Fruit fly (Drosophila melanogaster): ENCODE measurements around the gene chp.

Gene chp

dm6 chr3R:31243079-31243668 is 32.6 kb upstream of the chp start:
- TF ChIP-seq fd96Ca (GFP tag; IDR thresholded peaks at IDR 0.05) (peak; percentile 78), CG4496 (GFP tag; IDR thresholded peaks at IDR 0.05) (peak; percentile 83), rn (GFP tag; IDR thresholded peaks at IDR 0.05) (no peak), CG12605 (GFP tag; IDR thresholded peaks at IDR 0.05) (peak; percentile 30; the same call in 1 of the 2 replicates), CG13204 (GFP tag; optimal IDR thresholded peaks at IDR 0.05) (no peak), Ets98B (GFP tag; IDR thresholded peaks at IDR 0.05) (peak; percentile 80), CG15710 (tag; optimal IDR thresholded peaks at IDR 0.05) (no peak), CG32121 (GFP tag; IDR thresholded peaks at IDR 0.05) (peak; percentile 75), CG34367 (tag; optimal IDR thresholded peaks at IDR 0.05) (no peak), Pif1A (GFP tag; optimal IDR thresholded peaks at IDR 0.05) (peak; percentile 10)

- TF ChIP-seq CG32121 (GFP tag; IDR thresholded peaks at IDR 0.05) (no peak), Pif1A (GFP tag; optimal IDR thresholded peaks at IDR 0.05) (no peak), CG17806 (tag; optimal IDR thresholded peaks at IDR 0.05) (no peak), CG15710 (tag; optimal IDR thresholded peaks at IDR 0.05) (no peak)
These were observed 30.6 kb upstream of the chp start for dm6 chr3R:31241109-31241508.

DNA sequence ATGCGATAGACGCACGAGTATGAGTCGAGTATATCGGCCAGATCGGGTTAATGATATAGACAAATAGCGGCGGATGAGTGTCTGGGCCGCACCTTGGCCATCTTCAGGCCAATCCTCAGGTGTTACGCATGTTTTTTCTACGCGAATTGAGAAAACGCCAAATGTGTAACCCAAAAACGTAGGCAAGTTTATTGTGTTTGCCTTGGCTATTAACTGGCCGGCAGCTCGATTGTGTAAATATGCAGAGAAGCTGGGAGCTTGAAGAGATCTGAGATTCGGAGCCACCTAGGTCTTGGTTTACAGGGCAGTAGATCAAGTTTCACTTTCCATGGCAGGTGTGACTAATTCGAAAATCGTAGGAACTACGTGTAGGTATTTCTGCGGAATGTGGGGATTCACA is 29.5 kb upstream of the chp start:
- TF ChIP-seq Snoo (tag; optimal IDR thresholded peaks at IDR 0.05): no peak
- TF ChIP-seq Pif1B (GFP tag; optimal IDR thresholded peaks at IDR 0.05): no peak
- no peak for TF ChIP-seq fd96Ca (GFP tag; IDR thresholded peaks at IDR 0.05)
- no peak for TF ChIP-seq CG9948 (tag; optimal IDR thresholded peaks at IDR 0.05)
- no peak for TF ChIP-seq gl (tag; optimal IDR thresholded peaks at IDR 0.05)
- no peak for TF ChIP-seq CG15710 (tag; optimal IDR thresholded peaks at IDR 0.05)
- no peak for TF ChIP-seq D1 (tag; optimal IDR thresholded peaks at IDR 0.05)

dm6 chr3R:31235262-31235661 is 24.7 kb upstream of the chp start, which contains the start of gene CG15564:
CG15564 (minus strand) TSS chr3R:31235362.
- no peak for TF ChIP-seq CG15710 (tag; optimal IDR thresholded peaks at IDR 0.05)
- no peak for TF ChIP-seq CG32121 (GFP tag; IDR thresholded peaks at IDR 0.05)
- TF ChIP-seq CG14655 (GFP tag; optimal IDR thresholded peaks at IDR 0.05): no peak
- no peak for TF ChIP-seq CG10348 (GFP tag; IDR thresholded peaks at IDR 0.05)
- TF ChIP-seq CG4496 (GFP tag; IDR thresholded peaks at IDR 0.05): no peak
- TF ChIP-seq Pif1B (GFP tag; optimal IDR thresholded peaks at IDR 0.05): no peak
- TF ChIP-seq EcR (GFP tag; optimal IDR thresholded peaks at IDR 0.05): no peak
- TF ChIP-seq Pif1A (GFP tag; optimal IDR thresholded peaks at IDR 0.05): no peak
- no peak for TF ChIP-seq CG9948 (tag; optimal IDR thresholded peaks at IDR 0.05)

DNA sequence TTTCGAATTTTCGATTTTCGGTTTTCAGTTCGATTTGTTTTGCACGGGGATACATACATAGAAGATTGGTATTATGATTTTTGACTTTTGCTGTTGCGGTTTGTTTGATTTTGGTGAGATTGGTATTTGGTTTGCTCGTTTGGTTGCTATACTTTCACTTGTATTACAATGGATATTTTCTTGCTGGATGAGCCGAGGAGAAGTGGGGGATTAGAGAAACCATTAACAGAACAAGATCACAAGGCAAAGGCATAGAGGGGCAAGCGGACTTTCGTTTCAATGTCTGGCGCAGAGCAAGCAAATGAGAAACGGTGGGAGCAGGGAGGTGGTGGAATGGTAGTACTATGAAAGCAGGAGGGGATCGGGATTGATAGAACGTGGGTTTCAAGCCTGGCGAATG is 21.7 kb upstream of the chp start, which contains the start of gene CG15563:
Gene CG15563, minus strand, starts transcription at position 101 of the 400 bp plus-strand sequence.
- TF ChIP-seq CG10348 (GFP tag; IDR thresholded peaks at IDR 0.05) (no peak), Ets98B (GFP tag; IDR thresholded peaks at IDR 0.05) (no peak), CG13204 (GFP tag; optimal IDR thresholded peaks at IDR 0.05) (no peak), D1 (tag; optimal IDR thresholded peaks at IDR 0.05) (no peak), fd96Ca (GFP tag; IDR thresholded peaks at IDR 0.05) (no peak), CG32121 (GFP tag; IDR thresholded peaks at IDR 0.05) (no peak), CG34367 (tag; optimal IDR thresholded peaks at IDR 0.05) (no peak), CG4496 (GFP tag; IDR thresholded peaks at IDR 0.05) (no peak), rn (GFP tag; IDR thresholded peaks at IDR 0.05) (no peak), CG12605 (GFP tag; IDR thresholded peaks at IDR 0.05) (no peak), CG15710 (tag; optimal IDR thresholded peaks at IDR 0.05) (no peak), Pif1B (GFP tag; optimal IDR thresholded peaks at IDR 0.05) (no peak), Pif1A (GFP tag; optimal IDR thresholded peaks at IDR 0.05) (no peak), gl (tag; optimal IDR thresholded peaks at IDR 0.05) (no peak), CG14655 (GFP tag; optimal IDR thresholded peaks at IDR 0.05) (no peak), CG9948 (tag; optimal IDR thresholded peaks at IDR 0.05) (no peak), EcR (GFP tag; optimal IDR thresholded peaks at IDR 0.05) (no peak), CG17806 (tag; optimal IDR thresholded peaks at IDR 0.05) (no peak)

- TF ChIP-seq gl (tag; optimal IDR thresholded peaks at IDR 0.05): no peak
- TF ChIP-seq CG14655 (GFP tag; optimal IDR thresholded peaks at IDR 0.05): no peak
- TF ChIP-seq CG9948 (tag; optimal IDR thresholded peaks at IDR 0.05): no peak
- no peak for TF ChIP-seq D1 (tag; optimal IDR thresholded peaks at IDR 0.05)
- TF ChIP-seq rn (GFP tag; IDR thresholded peaks at IDR 0.05): no peak
- TF ChIP-seq CG8159 (tag; optimal IDR thresholded peaks at IDR 0.05): no peak
These were observed 20.6 kb upstream of the chp start for dm6 chr3R:31231134-31231533.

- TF ChIP-seq Pif1B (GFP tag; optimal IDR thresholded peaks at IDR 0.05) (peak; percentile 43), CG32121 (GFP tag; IDR thresholded peaks at IDR 0.05) (0 out of 2 replicates have a peak, but pooled peaks have one; percentile 18), rn (GFP tag; IDR thresholded peaks at IDR 0.05) (0 out of 2 replicates have a peak, but pooled peaks have one; percentile 14), CG12605 (GFP tag; IDR thresholded peaks at IDR 0.05) (peak; percentile 32; the same call in 1 of the 2 replicates), Ets98B (GFP tag; IDR thresholded peaks at IDR 0.05) (peak; percentile 69), CG14655 (GFP tag; optimal IDR thresholded peaks at IDR 0.05) (no peak), CG4496 (GFP tag; IDR thresholded peaks at IDR 0.05) (peak; percentile 82), Snoo (tag; optimal IDR thresholded peaks at IDR 0.05) (no peak), CG13204 (GFP tag; optimal IDR thresholded peaks at IDR 0.05) (no peak), CG10348 (GFP tag; IDR thresholded peaks at IDR 0.05) (no peak), CG34367 (tag; optimal IDR thresholded peaks at IDR 0.05) (no peak), CG8159 (tag; optimal IDR thresholded peaks at IDR 0.05) (no peak), fd96Ca (GFP tag; IDR thresholded peaks at IDR 0.05) (peak; percentile 81), gl (tag; optimal IDR thresholded peaks at IDR 0.05) (no peak), D1 (tag; optimal IDR thresholded peaks at IDR 0.05) (no peak)
These were observed 14.6 kb upstream of the chp start for dm6 chr3R:31225043-31225681.
